Fruit fly (Drosophila melanogaster) whole organism, embryonic: Measurements from ENCODE around the gene CG14252.

ENCODE experiments used
- ATbp ChIP-seq: fragments of 200-800 bp; sonication (Bioruptor generic); optimal IDR thresholded peaks from 2 replicates; lab custom pipeline; 2017; ENCODE audit warnings: missing biosample characterization, mild to moderate bottlenecking, missing genetic modification characterization, missing genetic modification reagents
- Ada2b ChIP-seq: fragments of 200-800 bp; sonication (Bioruptor generic); IDR thresholded peaks from 2 replicates; pipeline ENCODE4 v1.3.6; 2022; ENCODE audit warnings: missing biosample characterization, missing genetic modification characterization
- Aef1 ChIP-seq: fragments of 200-800 bp; sonication (Bioruptor generic); IDR thresholded peaks from 3 replicates; pipeline ENCODE4 v1.3.6; 2022; ENCODE audit warnings: missing biosample characterization, missing genetic modification characterization
- CG10959 ChIP-seq: fragments of 200-800 bp; sonication (Bioruptor generic); IDR thresholded peaks from 2 replicates; pipeline ENCODE4 v1.3.6; 2022; ENCODE audit warnings: missing biosample characterization, missing genetic modification characterization
- CG12219 ChIP-seq: fragments of 200-800 bp; sonication (Bioruptor generic); optimal IDR thresholded peaks from 3 replicates; lab custom pipeline; 2018; ENCODE audit warnings: missing biosample characterization, mild to moderate bottlenecking, missing genetic modification characterization
- CG12236 ChIP-seq: fragments of 200-800 bp; sonication (Bioruptor generic); optimal IDR thresholded peaks from 2 replicates; lab custom pipeline; 2016; ENCODE audit warnings: missing biosample characterization, missing genetic modification characterization
- CG12659 ChIP-seq: fragments of 200-800 bp; sonication (Bioruptor generic); optimal IDR thresholded peaks from 3 replicates; lab custom pipeline; 2017; ENCODE audit warnings: mild to moderate bottlenecking, missing biosample characterization, missing genetic modification reagents, missing genetic modification characterization
- CG1603 ChIP-seq: fragments of 200-800 bp; sonication (Bioruptor generic); optimal IDR thresholded peaks from 2 replicates; lab custom pipeline; 2019; ENCODE audit warnings: missing biosample characterization, mild to moderate bottlenecking, missing genetic modification characterization, moderate library complexity
- CG17328 ChIP-seq: fragments of 200-800 bp; sonication (Bioruptor generic); IDR thresholded peaks from 2 replicates; pipeline ENCODE4 v1.3.6; 2022; ENCODE audit warnings: missing biosample characterization, missing genetic modification characterization
- CG17802 ChIP-seq: fragments of 200-800 bp; sonication (Bioruptor generic); optimal IDR thresholded peaks from 2 replicates; lab custom pipeline; 2018; ENCODE audit warnings: missing biosample characterization, mild to moderate bottlenecking, missing genetic modification characterization, moderate library complexity
- CG2202 ChIP-seq: fragments of 200-800 bp; sonication (Bioruptor generic); optimal IDR thresholded peaks from 2 replicates; lab custom pipeline; 2018; ENCODE audit warnings: missing biosample characterization, mild to moderate bottlenecking, missing genetic modification characterization
- CG32532 ChIP-seq: fragments of 200-800 bp; sonication (Bioruptor generic); IDR thresholded peaks from 2 replicates; pipeline ENCODE4 v1.3.6; 2022; ENCODE audit warnings: missing biosample characterization, missing genetic modification characterization
- CG4730 ChIP-seq: fragments of 200-800 bp; sonication (Bioruptor generic); IDR thresholded peaks from 2 replicates; pipeline ENCODE4 v1.3.6; 2022; ENCODE audit warnings: missing biosample characterization, missing genetic modification characterization
- CG5180 ChIP-seq: fragments of 200-800 bp; sonication (Bioruptor generic); optimal IDR thresholded peaks from 3 replicates; lab custom pipeline; 2017; ENCODE audit warnings: missing biosample characterization, missing genetic modification characterization, mild to moderate bottlenecking, moderate library complexity, missing genetic modification reagents
- CG8359 ChIP-seq: fragments of 200-800 bp; sonication (Bioruptor generic); optimal IDR thresholded peaks from 2 replicates; lab custom pipeline; 2017; ENCODE audit warnings: missing biosample characterization, mild to moderate bottlenecking, missing genetic modification characterization, borderline replicate concordance
- CTCF ChIP-seq: fragments of 200-800 bp; sonication (Bioruptor generic); optimal IDR thresholded peaks from 2 replicates; lab custom pipeline; 2017; ENCODE audit warnings: missing biosample characterization, mild to moderate bottlenecking, missing genetic modification characterization, moderate library complexity
- Chrac-16 ChIP-seq: fragments of 200-800 bp; sonication (Bioruptor generic); optimal IDR thresholded peaks from 3 replicates; lab custom pipeline; 2016; ENCODE audit warnings: missing biosample characterization, missing genetic modification characterization
- CrebB ChIP-seq: fragments of 200-800 bp; sonication (Bioruptor generic); optimal IDR thresholded peaks from 3 replicates; lab custom pipeline; 2018; ENCODE audit warnings: missing biosample characterization, mild to moderate bottlenecking, missing genetic modification characterization
- D19B ChIP-seq: fragments of 200-800 bp; sonication (Bioruptor generic); optimal IDR thresholded peaks from 2 replicates; lab custom pipeline; 2017; ENCODE audit warnings: missing biosample characterization, mild to moderate bottlenecking, missing genetic modification characterization
- Deaf1 ChIP-seq: fragments of 200-800 bp; optimal IDR thresholded peaks from 3 replicates; lab custom pipeline; 2019; ENCODE audit warnings: missing biosample characterization, mild to moderate bottlenecking, missing genetic modification characterization, moderate library complexity
- Doc3 ChIP-seq: fragments of 200-800 bp; sonication (Bioruptor generic); IDR thresholded peaks from 3 replicates; pipeline ENCODE4 v1.3.6; 2022; ENCODE audit warnings: missing biosample characterization, missing genetic modification characterization; ENCODE audit not compliant: partially characterized antibody
- Dp ChIP-seq: fragments of 200-800 bp; sonication (Bioruptor generic); optimal IDR thresholded peaks from 2 replicates; lab custom pipeline; 2018; ENCODE audit warnings: missing biosample characterization, mild to moderate bottlenecking, missing genetic modification characterization, moderate library complexity
- MESR4 ChIP-seq: fragments of 200-800 bp; sonication (Bioruptor generic); optimal IDR thresholded peaks from 2 replicates; lab custom pipeline; 2018; ENCODE audit warnings: missing biosample characterization, mild to moderate bottlenecking, missing genetic modification characterization, moderate library complexity
- Opbp ChIP-seq: fragments of 200-800 bp; sonication (Bioruptor generic); IDR thresholded peaks from 3 replicates; pipeline ENCODE4 v1.3.6; 2022; ENCODE audit warnings: missing biosample characterization, missing genetic modification characterization; ENCODE audit not compliant: partially characterized antibody
- Poxn ChIP-seq: fragments of 200-800 bp; sonication (Bioruptor generic); IDR thresholded peaks from 2 replicates; pipeline ENCODE4 v1.3.6; 2022; ENCODE audit warnings: missing biosample characterization, missing genetic modification characterization
- Six4 ChIP-seq: fragments of 200-800 bp; sonication (Bioruptor generic); optimal IDR thresholded peaks from 2 replicates; lab custom pipeline; 2016; ENCODE audit warnings: missing biosample characterization, missing genetic modification characterization
- Ssrp ChIP-seq: fragments of 200-800 bp; sonication (Bioruptor generic); optimal IDR thresholded peaks from 2 replicates; lab custom pipeline; 2018; ENCODE audit warnings: missing biosample characterization, mild to moderate bottlenecking, missing genetic modification characterization, moderate library complexity
- Xbp1 ChIP-seq: fragments of 200-800 bp; sonication (Bioruptor generic); optimal IDR thresholded peaks from 3 replicates; lab custom pipeline; 2016; ENCODE audit warnings: missing biosample characterization, mild to moderate bottlenecking, missing genetic modification characterization
- dpn ChIP-seq, 2 experiments: fragments of 200-800 bp; sonication (Bioruptor generic); optimal IDR thresholded peaks; 3 replicates each; lab custom pipeline; 2016; ENCODE audit warnings: missing biosample characterization in 2 of 2, missing genetic modification characterization in 2 of 2
- dysf ChIP-seq: fragments of 200-800 bp; sonication (Bioruptor generic); IDR thresholded peaks from 3 replicates; pipeline ENCODE4 v1.3.6; 2022; ENCODE audit warnings: missing biosample characterization, missing genetic modification characterization
- en ChIP-seq: fragments of 200-800 bp; sonication (Bioruptor generic); optimal IDR thresholded peaks from 2 replicates; lab custom pipeline; 2016; ENCODE audit warnings: missing biosample characterization, missing genetic modification characterization
- esg ChIP-seq: fragments of 200-800 bp; sonication (Bioruptor generic); conservative IDR thresholded peaks from 2 replicates; pipeline ENCODE4 v1.3.6; 2022; ENCODE audit warnings: missing biosample characterization, missing genetic modification characterization
- fd96Cb ChIP-seq: fragments of 200-800 bp; sonication (Bioruptor generic); optimal IDR thresholded peaks from 2 replicates; lab custom pipeline; 2018; ENCODE audit warnings: missing biosample characterization, mild to moderate bottlenecking, missing genetic modification characterization, moderate library complexity
- gce ChIP-seq: fragments of 200-800 bp; sonication (Bioruptor generic); IDR thresholded peaks from 3 replicates; pipeline ENCODE4 v1.3.6; 2022; ENCODE audit warnings: missing biosample characterization, missing genetic modification characterization
- grau ChIP-seq: fragments of 200-800 bp; optimal IDR thresholded peaks from 3 replicates; lab custom pipeline; 2019; ENCODE audit warnings: missing biosample characterization, mild to moderate bottlenecking, missing genetic modification characterization, moderate library complexity
- gsb ChIP-seq: fragments of 200-800 bp; sonication (Bioruptor generic); IDR thresholded peaks from 2 replicates; pipeline ENCODE4 v1.3.6; 2022; ENCODE audit warnings: missing biosample characterization, missing genetic modification characterization
- inv ChIP-seq: fragments of 200-800 bp; sonication (Bioruptor generic); IDR thresholded peaks from 2 replicates; pipeline ENCODE4 v1.3.6; 2022; ENCODE audit warnings: missing biosample characterization, missing genetic modification characterization; ENCODE audit not compliant: partially characterized antibody
- lab ChIP-seq: fragments of 200-800 bp; sonication (Bioruptor generic); optimal IDR thresholded peaks from 3 replicates; lab custom pipeline; 2017; ENCODE audit warnings: missing biosample characterization, missing genetic modification characterization, mild to moderate bottlenecking, moderate library complexity, missing genetic modification reagents
- lov ChIP-seq, 2 experiments: fragments of 200-800 bp in 1 of 2; fragments of >200 bp in 1 of 2; sonication (Bioruptor generic) in 1 of 2; IDR thresholded peaks in 1 of 2; optimal IDR thresholded peaks in 1 of 2; 2 replicates in 1 of 2; 3 replicates in 1 of 2; pipeline versions ENCODE4 v1.3.6 to Lab custom; 2017 to 2022; ENCODE audit warnings: missing biosample characterization in 1 of 2, missing genetic modification characterization in 1 of 2
- maf-S ChIP-seq: fragments of 200-800 bp; sonication (Bioruptor generic); optimal IDR thresholded peaks from 2 replicates; lab custom pipeline; 2016; ENCODE audit warnings: missing biosample characterization, missing genetic modification characterization
- mam ChIP-seq: fragments of 200-800 bp; sonication (Bioruptor generic); optimal IDR thresholded peaks from 3 replicates; lab custom pipeline; 2016; ENCODE audit warnings: missing biosample characterization, missing genetic modification characterization
- mirr ChIP-seq: fragments of 200-800 bp; sonication (Bioruptor generic); optimal IDR thresholded peaks from 3 replicates; lab custom pipeline; 2018; ENCODE audit warnings: missing biosample characterization, mild to moderate bottlenecking, missing genetic modification characterization
- mld ChIP-seq: fragments of 200-800 bp; sonication (Bioruptor generic); IDR thresholded peaks from 3 replicates; pipeline ENCODE4 v1.3.6; 2022; ENCODE audit warnings: missing biosample characterization, missing genetic modification characterization; ENCODE audit not compliant: partially characterized antibody
- nmo ChIP-seq: fragments of 200-800 bp; sonication (Bioruptor generic); optimal IDR thresholded peaks from 2 replicates; lab custom pipeline; 2018; ENCODE audit warnings: missing biosample characterization, mild to moderate bottlenecking, missing genetic modification characterization, moderate library complexity
- oc ChIP-seq: fragments of 200-800 bp; sonication (Bioruptor generic); optimal IDR thresholded peaks from 2 replicates; lab custom pipeline; 2018; ENCODE audit warnings: missing biosample characterization, mild to moderate bottlenecking, missing genetic modification characterization, moderate library complexity
- sc ChIP-seq, 3 experiments: fragments of >200 bp in 2 of 3; fragments of 200-800 bp in 1 of 3; sonication (Bioruptor generic) in 1 of 3; optimal IDR thresholded peaks; 2 replicates in 2 of 3; 3 replicates in 1 of 3; lab custom pipeline; 2017; ENCODE audit warnings: mild to moderate bottlenecking in 1 of 3, missing biosample characterization in 1 of 3, missing genetic modification characterization in 1 of 3, missing genetic modification reagents in 1 of 3
- sens ChIP-seq: fragments of 200-800 bp; sonication (Bioruptor generic); peaks from one replicate; lab custom pipeline; 2016; ENCODE audit warnings: missing biosample characterization, missing genetic modification characterization
- sr ChIP-seq: fragments of 200-800 bp; sonication (Bioruptor generic); IDR thresholded peaks from 3 replicates; pipeline ENCODE4 v1.3.6; 2022; ENCODE audit warnings: missing biosample characterization, missing genetic modification characterization

The CG14252 gene

dm6 chr3R:26967587-26968312, 22.4 kb downstream of the CG14252 start (continued):
- TF ChIP-seq Dp (GFP tag; lab: Kevin White, UChicago): no peak
- TF ChIP-seq CG32532 (GFP tag; lab: Robert Waterston, UW): no peak
- no peak for TF ChIP-seq CG8359 (GFP tag; lab: Kevin White, UChicago)
- no peak for TF ChIP-seq CG10959 (GFP tag; lab: Robert Waterston, UW)
- no peak for TF ChIP-seq Poxn (GFP tag; lab: Robert Waterston, UW)
- TF ChIP-seq CG5180 (GFP tag; lab: Kevin White, UChicago): no peak
- TF ChIP-seq fd96Cb (tag; lab: Kevin White, UChicago): no peak
- TF ChIP-seq D19B (GFP tag; lab: Kevin White, UChicago): no peak
- no peak for TF ChIP-seq CrebB (tag; lab: Kevin White, UChicago)
- no peak for TF ChIP-seq CG17802 (tag; lab: Kevin White, UChicago)
- no peak for TF ChIP-seq Chrac-16 (GFP tag; lab: Kevin White, UChicago)
- TF ChIP-seq inv: no peak
- no peak for TF ChIP-seq CG12236
- TF ChIP-seq ATbp: no peak
- peak; percentile 35 for TF ChIP-seq nmo
- TF ChIP-seq mld (GFP tag; lab: Robert Waterston, UW): no peak
- no peak for TF ChIP-seq mirr (GFP tag; lab: Kevin White, UChicago)
- peak; percentile 43 for TF ChIP-seq gsb
- TF ChIP-seq Ssrp (tag; lab: Kevin White, UChicago): peak; percentile 48
- no peak for TF ChIP-seq mam (GFP tag; lab: Kevin White, UChicago)
- TF ChIP-seq Opbp (GFP tag; lab: Robert Waterston, UW): no peak
- no peak for TF ChIP-seq CG12219 (GFP tag; lab: Kevin White, UChicago)
- TF ChIP-seq grau (tag; lab: Kevin White, UChicago): peak; percentile 92
- no peak for TF ChIP-seq Doc3 (GFP tag; lab: Robert Waterston, UW)
- TF ChIP-seq sens: peak; percentile 79
- TF ChIP-seq gce (GFP tag; lab: Robert Waterston, UW): 0 out of 3 replicates have a peak, but pooled peaks have one; percentile 10
- TF ChIP-seq CG4730 (GFP tag; lab: Robert Waterston, UW): 0 out of 2 replicates have a peak, but pooled peaks have one; percentile 22
- TF ChIP-seq CTCF: no peak
- TF ChIP-seq Xbp1: peak; percentile 18
- TF ChIP-seq Ada2b (GFP tag; lab: Robert Waterston, UW): peak; percentile 59; the same call in 1 of the 2 replicates
- no peak for TF ChIP-seq Deaf1
- TF ChIP-seq sc (optimal IDR thresholded peaks at IDR 0.05; lab: Kevin White, UChicago): no peak
- TF ChIP-seq sc (GFP tag; optimal IDR thresholded peaks at IDR 0.05; lab: Kevin White, UChicago): no peak
- TF ChIP-seq lov (optimal IDR thresholded peaks at IDR 0.05; lab: Kevin White, UChicago): no peak
- TF ChIP-seq lov (GFP tag; IDR thresholded peaks at IDR 0.05; lab: Robert Waterston, UW): 0 out of 3 replicates have a peak, but pooled peaks have one; percentile 12
- TF ChIP-seq Aef1 (GFP tag; lab: Robert Waterston, UW): peak; percentile 40
- peak; percentile 31 for TF ChIP-seq CG12659 (GFP tag; lab: Kevin White, UChicago)
- TF ChIP-seq oc: no peak
- TF ChIP-seq Six4 (GFP tag; lab: Kevin White, UChicago): no peak
- peak; percentile 30; the same call in 1 of the 2 replicates for TF ChIP-seq esg (GFP tag; lab: Robert Waterston, UW)
- no peak for TF ChIP-seq MESR4 (GFP tag; lab: Kevin White, UChicago)
- no peak for TF ChIP-seq en (GFP tag; lab: Kevin White, UChicago)
- peak; percentile 66 for TF ChIP-seq sr (GFP tag; lab: Robert Waterston, UW)
- 0 out of 2 replicates have a peak, but pooled peaks have one; percentile 21 for TF ChIP-seq CG17328 (GFP tag; lab: Robert Waterston, UW)
- TF ChIP-seq dysf (GFP tag; lab: Robert Waterston, UW): peak; percentile 39; the same call in 2 of the 3 replicates
- peak; percentile 2 for TF ChIP-seq CG1603
- no peak for TF ChIP-seq dpn (GFP tag; optimal IDR thresholded peaks at IDR 0.05; lab: Kevin White, UChicago)
- TF ChIP-seq maf-S: no peak
- TF ChIP-seq CG2202: no peak
- no peak for TF ChIP-seq lab (GFP tag; lab: Kevin White, UChicago)
